Fruit fly (Drosophila melanogaster) Kc167 (cell line): ENCODE results near the gene CG6966.

Source experiments
- Myc ChIP-seq: fragments of >200 bp; optimal IDR thresholded peaks from 2 replicates; lab custom pipeline; 2017; ENCODE audit warnings: missing external identifiers
- Sin3A ChIP-seq: fragments of >200 bp; optimal IDR thresholded peaks from 2 replicates; lab custom pipeline; 2018; ENCODE audit warnings: missing external identifiers
- h ChIP-seq: fragments of >200 bp; optimal IDR thresholded peaks from 3 replicates; lab custom pipeline; 2018; ENCODE audit warnings: missing external identifiers
- insv ChIP-seq: fragments of >200 bp; optimal IDR thresholded peaks from 3 replicates; lab custom pipeline; 2018; ENCODE audit warnings: missing external identifiers
- psq ChIP-seq: fragments of >200 bp; optimal IDR thresholded peaks from 2 replicates; lab custom pipeline; 2017; ENCODE audit warnings: missing external identifiers
- ttk ChIP-seq: sonication (Bioruptor generic); optimal IDR thresholded peaks from 2 replicates; lab custom pipeline; 2017; ENCODE audit warnings: missing external identifiers

Gene CG6966

DNA sequence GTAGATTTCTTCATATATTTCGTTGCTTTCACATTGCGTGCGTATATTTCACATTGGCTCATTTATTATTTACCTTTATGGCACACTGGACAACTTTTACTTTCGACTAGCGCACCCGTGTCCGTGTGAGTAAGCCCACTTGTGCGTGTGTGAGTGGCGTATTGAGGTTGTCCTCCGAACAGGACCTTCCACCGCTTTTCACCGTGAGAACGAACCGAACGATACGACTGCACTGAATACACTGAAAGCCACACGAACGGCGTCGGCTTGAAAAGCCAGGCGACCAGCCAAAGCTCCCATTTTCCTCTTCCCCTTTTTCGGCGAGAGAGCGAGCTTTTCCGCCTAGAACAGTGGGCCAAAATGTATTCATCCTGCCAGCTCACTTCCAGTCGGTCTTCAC lies 18.5 kb downstream of the CG6966 start, which contains the start of gene dpr9:
dpr9 (minus strand) TSS at position 244 of the 400 bp plus-strand sequence.
- TF ChIP-seq insv (lab: Kevin White, UChicago) (no peak), ttk (lab: Kevin White, UChicago) (no peak), psq (no peak), Myc (no peak), Sin3A (no peak), h (lab: Kevin White, UChicago) (no peak)

dm6 chr3R:15057214-15057613 lies 38.2 kb downstream of the CG6966 start:
- no peak for TF ChIP-seq Sin3A
- no peak for TF ChIP-seq insv (lab: Kevin White, UChicago)
- no peak for TF ChIP-seq h (lab: Kevin White, UChicago)
- no peak for TF ChIP-seq psq

- TF ChIP-seq h (lab: Kevin White, UChicago), result no peak
- TF ChIP-seq Sin3A, result no peak
- no peak for TF ChIP-seq psq
These were observed 58.4 kb downstream of the CG6966 start, which contains the start of gene RpL10Aa for dm6 chr3R:15037066-15037465. RpL10Aa (plus strand) TSS chr3R:15037366.

DNA sequence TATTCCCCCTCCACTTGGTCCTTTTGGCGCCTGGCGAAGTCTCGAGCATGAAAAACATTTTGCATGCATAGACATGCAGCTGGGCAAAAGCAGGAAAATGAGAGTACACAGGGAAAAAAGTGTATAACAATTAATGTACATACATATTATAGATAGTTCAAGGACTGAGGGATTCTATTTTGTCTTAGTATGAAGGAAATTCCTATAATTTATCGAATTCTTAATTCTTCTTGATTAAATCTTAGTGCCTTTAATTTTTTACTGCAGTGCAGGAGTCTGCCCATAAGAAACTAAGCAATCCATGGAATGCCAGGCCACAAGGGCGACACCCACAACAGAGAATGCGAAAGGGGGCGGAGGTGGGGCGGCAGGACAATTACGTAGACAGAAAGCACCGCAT lies 63.8 kb downstream of the CG6966 start:
- TF ChIP-seq Myc (no peak), ttk (lab: Kevin White, UChicago) (no peak), Sin3A (no peak), h (lab: Kevin White, UChicago) (no peak), psq (no peak), insv (lab: Kevin White, UChicago) (no peak)
